Worm (Caenorhabditis elegans): ENCODE results near the gene R06F6.12.
A peak's percentile ranks its signal among the peaks of the same experiment; 100 is the strongest.

Gene R06F6.12

DNA sequence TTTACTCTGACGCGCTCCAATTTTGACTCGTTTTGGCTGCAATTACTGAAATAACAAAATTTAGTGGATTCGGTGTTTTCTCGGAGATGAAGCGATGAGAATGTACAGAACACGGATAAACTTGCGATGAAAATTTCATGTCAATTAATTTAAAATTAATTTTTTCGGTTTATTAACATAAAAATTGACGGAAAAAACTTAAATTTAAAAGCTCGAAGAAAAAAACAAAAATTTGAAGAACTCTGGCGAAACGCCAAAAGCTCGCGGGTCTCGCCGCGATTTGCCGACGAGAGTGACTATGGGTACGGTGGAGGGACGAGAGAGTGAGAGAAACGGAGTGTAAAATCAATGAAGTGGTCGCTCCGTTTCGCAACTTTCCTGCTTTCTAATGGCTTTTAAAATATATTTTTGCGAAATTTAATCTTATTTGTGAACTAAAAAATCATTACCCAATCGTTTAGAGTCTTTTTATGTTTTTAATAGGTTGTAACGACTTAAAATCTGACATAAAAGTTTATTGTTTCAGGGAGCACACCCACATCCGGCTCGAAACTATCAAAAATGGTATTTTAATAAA lies 44.9 kb upstream of the R06F6.12 start, which contains the start of the genes gmps-1 and cap-2 (continued):
- TF ChIP-seq zag-1 (tag; optimal IDR thresholded peaks at IDR 0.05) (peak; percentile 78), ceh-63 (GFP tag; optimal IDR thresholded peaks at IDR 0.05) (no peak), zip-4 (GFP tag; optimal IDR thresholded peaks at IDR 0.05) (peak; percentile 96), nhr-71 (tag; optimal IDR thresholded peaks at IDR 0.05) (peak; percentile 99), nhr-90 (tag; optimal IDR thresholded peaks at IDR 0.05; ENCODE audit: poor library complexity) (peak; percentile 96), unc-30 (tag; optimal IDR thresholded peaks at IDR 0.05) (peak; percentile 49), swsn-7 (tag; optimal IDR thresholded peaks at IDR 0.05) (peak; percentile 98), snu-23 (GFP tag; optimal IDR thresholded peaks at IDR 0.05) (peak; percentile 98), egl-27 (tag; optimal IDR thresholded peaks at IDR 0.05) (peak; percentile 31 to 64)

DNA sequence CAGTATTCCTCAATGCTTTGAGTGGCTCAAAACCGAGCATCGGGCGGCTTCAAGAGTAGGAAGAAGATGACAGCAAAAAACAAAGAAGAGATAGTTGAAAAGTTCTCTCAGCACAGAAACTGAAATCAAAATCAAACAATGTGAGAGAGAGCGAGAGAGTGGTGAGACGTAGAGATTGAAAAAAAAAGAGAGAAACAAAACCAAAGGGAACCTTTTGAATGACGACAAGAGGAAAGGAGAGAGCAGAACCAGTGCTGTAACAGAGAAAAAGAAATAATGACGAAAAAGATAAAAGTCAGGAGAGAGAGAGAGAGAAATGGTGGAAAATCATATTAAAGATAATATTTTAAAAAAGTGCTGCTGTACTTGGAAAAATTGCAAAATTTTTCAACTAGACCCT lies 43.3 kb upstream of the R06F6.12 start:
- TF ChIP-seq ztf-4 (tag; optimal IDR thresholded peaks at IDR 0.05) (peak; percentile 2), dpl-1 (GFP tag; optimal IDR thresholded peaks at IDR 0.05) (peak in 2 of 3 experiments; percentile 3 to 18), zip-4 (GFP tag; optimal IDR thresholded peaks at IDR 0.05) (no peak), rnt-1 (tag; optimal IDR thresholded peaks at IDR 0.05) (peak; percentile 57), pqm-1 (tag; optimal IDR thresholded peaks at IDR 0.05) (no peak), nhr-28 (tag; optimal IDR thresholded peaks at IDR 0.05) (no peak), fkh-8 (tag; optimal IDR thresholded peaks at IDR 0.05) (no peak), elt-2 (tag; optimal IDR thresholded peaks at IDR 0.05) (peak; percentile 11), irx-1 (tag; optimal IDR thresholded peaks at IDR 0.05) (no peak), lin-15B (tag; optimal IDR thresholded peaks at IDR 0.05) (no peak), nhr-20 (tag; optimal IDR thresholded peaks at IDR 0.05) (peak; percentile 51), ceh-82 (tag; optimal IDR thresholded peaks at IDR 0.05) (peak in 1 of 3 experiments; percentile 11), efl-1 (optimal IDR thresholded peaks at IDR 0.05) (peak; percentile 33 to 42), efl-1 (GFP tag; optimal IDR thresholded peaks at IDR 0.05 in 1 of 2) (no peak), nhr-237 (tag; optimal IDR thresholded peaks at IDR 0.05) (no peak), lin-35 (GFP tag; optimal IDR thresholded peaks at IDR 0.05) (peak; percentile 0 to 8), lin-14 (GFP tag; optimal IDR thresholded peaks at IDR 0.05) (peak; percentile 59), C04F5.9 (tag; optimal IDR thresholded peaks at IDR 0.05) (peak; percentile 90), lir-3 (tag; optimal IDR thresholded peaks at IDR 0.05; ENCODE audit: poor library complexity) (no peak), jun-1 (tag; optimal IDR thresholded peaks at IDR 0.05) (no peak), ceh-8 (GFP tag; optimal IDR thresholded peaks at IDR 0.05) (no peak), mab-9 (GFP tag; IDR thresholded peaks at IDR 0.05) (no peak), snu-23 (GFP tag; optimal IDR thresholded peaks at IDR 0.05) (peak; percentile 51), skn-1 (tag; optimal IDR thresholded peaks at IDR 0.05) (peak; percentile 15), sox-4 (tag; optimal IDR thresholded peaks at IDR 0.05) (no peak), nhr-47 (tag; optimal IDR thresholded peaks at IDR 0.05) (peak; percentile 14), mep-1 (tag; optimal IDR thresholded peaks at IDR 0.05) (peak; percentile 55), nhr-71 (tag; optimal IDR thresholded peaks at IDR 0.05) (peak; percentile 57), F16B12.6 (tag; optimal IDR thresholded peaks at IDR 0.05) (no peak), lsy-2 (tag; optimal IDR thresholded peaks at IDR 0.05) (peak; percentile 62 to 81), fos-1 (tag; optimal IDR thresholded peaks at IDR 0.05) (no peak)

DNA sequence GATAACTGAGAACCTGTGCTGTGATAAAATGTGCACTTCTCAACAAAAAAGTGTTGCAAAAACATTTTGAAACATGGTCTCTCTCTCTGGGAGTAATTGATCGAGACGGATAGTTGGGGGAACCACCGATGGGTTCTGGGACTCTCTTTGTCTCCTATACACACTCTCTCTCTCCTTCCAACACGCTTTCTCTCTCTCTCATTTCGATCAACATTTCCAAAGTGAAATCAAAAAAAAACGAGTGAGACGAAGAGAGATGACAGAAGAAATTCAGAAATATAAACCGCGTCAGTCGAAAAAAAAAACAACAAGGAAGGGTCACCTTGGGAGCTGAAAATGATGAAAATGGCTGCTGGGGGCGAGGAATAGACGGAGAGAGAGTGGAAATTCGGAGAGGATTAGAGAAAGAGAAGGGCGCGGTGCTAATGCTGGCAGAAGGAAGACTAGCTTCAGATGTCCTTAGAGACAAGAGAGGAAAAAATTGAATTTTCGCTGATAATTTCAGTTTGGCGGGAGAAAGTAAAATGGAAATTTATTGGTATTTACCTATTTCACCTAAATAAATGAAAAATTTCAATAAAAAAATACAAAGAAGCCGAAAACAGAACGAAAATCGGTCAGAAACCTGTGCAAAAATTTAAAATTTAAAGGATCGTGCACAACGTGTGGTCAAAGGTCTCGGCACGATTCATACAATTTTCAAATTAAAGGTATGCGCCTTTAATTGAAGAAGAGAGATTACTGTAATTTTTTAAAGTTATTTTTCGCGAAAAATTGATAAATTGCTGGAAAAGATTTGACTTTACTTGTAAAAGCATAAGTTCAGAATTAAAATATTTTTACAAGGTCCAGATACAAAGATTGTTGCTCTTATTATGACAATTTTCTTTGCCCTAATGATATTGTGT lies 39.1 kb upstream of the R06F6.12 start:
- TF ChIP-seq unc-86 (tag; optimal IDR thresholded peaks at IDR 0.05) (no peak), irx-1 (tag; optimal IDR thresholded peaks at IDR 0.05) (no peak), skn-1 (tag; optimal IDR thresholded peaks at IDR 0.05) (no peak), C04F5.9 (tag; optimal IDR thresholded peaks at IDR 0.05) (peak; percentile 17), zag-1 (tag; optimal IDR thresholded peaks at IDR 0.05) (no peak), nhr-85 (tag) (peak; percentile 51), ceh-90 (tag; optimal IDR thresholded peaks at IDR 0.05) (no peak), snu-23 (GFP tag; optimal IDR thresholded peaks at IDR 0.05) (peak; percentile 36), aly-2 (tag; optimal IDR thresholded peaks at IDR 0.05) (no peak), elt-2 (tag; optimal IDR thresholded peaks at IDR 0.05) (no peak), nhr-28 (tag; optimal IDR thresholded peaks at IDR 0.05) (no peak), efl-1 (optimal IDR thresholded peaks at IDR 0.05) (peak in 1 of 2 experiments; percentile 7), efl-1 (GFP tag; optimal IDR thresholded peaks at IDR 0.05 in 1 of 2) (peak in 1 of 2 experiments; percentile 77), jun-1 (tag; optimal IDR thresholded peaks at IDR 0.05) (no peak), C16A3.4 (tag; optimal IDR thresholded peaks at IDR 0.05) (no peak), lin-15B (tag; optimal IDR thresholded peaks at IDR 0.05) (no peak), rnt-1 (tag; optimal IDR thresholded peaks at IDR 0.05) (peak; percentile 37), mef-2 (tag; optimal IDR thresholded peaks at IDR 0.05) (no peak), nhr-237 (tag; optimal IDR thresholded peaks at IDR 0.05) (no peak), lir-3 (tag; optimal IDR thresholded peaks at IDR 0.05; ENCODE audit: poor library complexity) (no peak), ets-5 (GFP tag; IDR thresholded peaks at IDR 0.05) (no peak), vab-15 (tag; optimal IDR thresholded peaks at IDR 0.05) (no peak)

All from whole organism, L1 larva.